Worm (Caenorhabditis elegans): ENCODE data around the gene ent-5.

ent-5 gene

DNA sequence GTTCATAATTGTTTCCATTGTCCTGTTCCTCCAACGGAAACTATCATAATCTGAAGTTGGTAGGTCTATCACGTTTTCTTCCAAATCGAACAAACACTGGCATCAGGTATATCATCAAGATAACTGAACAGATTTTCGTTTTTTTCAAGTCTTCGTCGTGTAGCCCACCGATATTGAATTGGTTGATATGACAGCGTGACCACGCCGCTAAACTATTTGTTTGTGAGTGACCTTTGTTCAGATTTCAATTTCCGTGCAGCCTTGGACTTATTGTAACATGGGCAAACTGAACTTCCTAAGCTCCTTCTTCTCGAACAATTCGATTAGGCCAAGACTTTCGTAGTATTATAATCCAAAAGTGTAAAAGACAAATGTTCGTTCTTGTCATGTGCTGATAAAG, 36.6 kb upstream of the ent-5 start:
- TF ChIP-seq madf-2 (tag; optimal IDR thresholded peaks at IDR 0.05) (no peak), npax-4 (tag; optimal IDR thresholded peaks at IDR 0.05) (no peak), ceh-19 (GFP tag; optimal IDR thresholded peaks at IDR 0.05) (no peak), pag-3 (tag; optimal IDR thresholded peaks at IDR 0.05; ENCODE audit: borderline replicate concordance) (no peak), che-1 (tag; optimal IDR thresholded peaks at IDR 0.05) (no peak), C38D4.7 (GFP tag; optimal IDR thresholded peaks at IDR 0.05) (no peak), ceh-2 (tag; optimal IDR thresholded peaks at IDR 0.05) (no peak), ceh-24 (tag; optimal IDR thresholded peaks at IDR 0.05) (no peak), unc-42 (tag; optimal IDR thresholded peaks at IDR 0.05) (no peak), ceh-31 (tag; optimal IDR thresholded peaks at IDR 0.05) (no peak), nfya-1 (tag; optimal IDR thresholded peaks at IDR 0.05) (no peak), sox-2 (GFP tag; IDR thresholded peaks at IDR 0.05) (no peak)

DNA sequence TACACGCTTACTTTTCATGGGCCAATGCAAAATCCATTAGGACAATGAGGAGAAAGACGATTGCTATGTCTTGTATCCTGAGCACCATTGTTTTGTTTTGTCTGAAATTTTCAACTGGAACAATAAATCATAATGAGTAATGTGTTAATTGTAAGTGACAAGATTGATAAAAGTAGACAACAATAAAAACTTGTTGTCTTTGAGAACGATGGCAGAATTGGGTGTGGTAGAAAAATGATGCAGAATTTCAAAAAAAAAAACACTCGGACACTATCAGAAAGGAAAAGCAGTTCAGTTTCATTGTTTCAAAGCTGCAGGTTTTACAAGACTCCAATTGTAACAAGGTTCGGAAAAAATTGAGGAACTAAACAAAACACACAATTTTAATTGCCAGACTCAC, 33.6 kb upstream of the ent-5 start, which contains the start of gene K02G10.15:
Gene K02G10.15 (minus strand): TSS at position 101 of the 400 bp plus-strand sequence.
- TF ChIP-seq tbx-7 (tag; optimal IDR thresholded peaks at IDR 0.05), result no peak
- TF ChIP-seq elt-2 (tag; optimal IDR thresholded peaks at IDR 0.05), result no peak
- TF ChIP-seq ceh-30 (tag; optimal IDR thresholded peaks at IDR 0.05), result no peak
- TF ChIP-seq K02D7.2 (tag; optimal IDR thresholded peaks at IDR 0.05), result no peak
- no peak for TF ChIP-seq syd-9 (tag; optimal IDR thresholded peaks at IDR 0.05)
- no peak for TF ChIP-seq ceh-6 (GFP tag; optimal IDR thresholded peaks at IDR 0.05)
- no peak for TF ChIP-seq sox-2 (GFP tag; IDR thresholded peaks at IDR 0.05)

DNA sequence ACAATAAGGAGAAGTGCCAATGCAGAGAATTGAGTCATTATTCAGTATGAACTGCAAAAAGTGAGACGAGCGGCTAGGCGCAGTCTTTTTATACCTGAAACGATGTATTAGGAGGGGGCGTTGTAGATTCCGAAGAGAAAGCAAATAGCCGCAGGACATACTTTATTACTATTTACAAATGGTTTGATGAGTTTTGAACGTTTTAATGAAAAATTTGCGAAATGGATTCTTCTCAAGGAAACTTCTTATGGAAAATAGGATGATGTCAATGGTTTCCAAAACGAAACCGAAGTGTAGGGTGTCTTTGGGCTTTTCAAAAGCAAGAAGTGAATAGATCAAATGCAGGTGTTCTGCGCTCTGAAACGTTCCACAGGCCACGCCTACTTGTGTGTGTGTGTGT, 29.0 kb upstream of the ent-5 start, which contains the start of gene flp-11:
Gene flp-11 (minus strand): TSS at position 101 of the 400 bp plus-strand sequence.
- TF ChIP-seq ceh-19 (GFP tag; optimal IDR thresholded peaks at IDR 0.05) (no peak), sox-4 (tag; optimal IDR thresholded peaks at IDR 0.05) (no peak), madf-2 (tag; optimal IDR thresholded peaks at IDR 0.05) (no peak), npax-4 (tag; optimal IDR thresholded peaks at IDR 0.05) (no peak), hlh-6 (tag; optimal IDR thresholded peaks at IDR 0.05) (no peak), rnt-1 (tag; optimal IDR thresholded peaks at IDR 0.05) (no peak), unc-55 (GFP tag; optimal IDR thresholded peaks at IDR 0.05) (no peak), pax-1 (tag; optimal IDR thresholded peaks at IDR 0.05) (no peak), Y22D7AL.16 (tag; optimal IDR thresholded peaks at IDR 0.05) (no peak), fkh-6 (tag; optimal IDR thresholded peaks at IDR 0.05) (no peak), unc-3 (GFP tag; conservative IDR thresholded peaks at IDR 0.05) (no peak), unc-3 (tag; optimal IDR thresholded peaks at IDR 0.05) (no peak), pha-4 (tag; optimal IDR thresholded peaks at IDR 0.05) (no peak), ahr-1 (tag; optimal IDR thresholded peaks at IDR 0.05) (no peak)

DNA sequence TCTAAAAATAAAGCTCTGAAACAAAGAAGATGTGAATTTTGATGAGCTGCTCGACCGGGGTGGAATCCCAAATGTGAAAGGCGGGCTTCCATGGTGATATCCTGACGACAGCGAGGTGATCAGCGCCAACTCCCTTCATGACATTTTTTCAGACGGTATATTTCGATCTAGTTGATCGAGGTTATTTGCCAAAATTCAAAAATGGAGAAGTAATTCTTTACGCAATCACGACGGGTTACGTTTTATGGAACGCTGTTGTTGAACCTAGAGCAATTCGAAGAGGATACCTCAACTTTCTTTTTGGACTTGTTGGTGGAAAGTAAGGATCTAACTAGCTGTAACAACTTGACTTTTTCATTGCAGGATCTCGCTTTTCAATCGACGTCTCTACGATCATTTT, 27.7 kb upstream of the ent-5 start:
- no peak for TF ChIP-seq lim-6 (tag; optimal IDR thresholded peaks at IDR 0.05)
- TF ChIP-seq ahr-1 (tag; optimal IDR thresholded peaks at IDR 0.05), result no peak

DNA sequence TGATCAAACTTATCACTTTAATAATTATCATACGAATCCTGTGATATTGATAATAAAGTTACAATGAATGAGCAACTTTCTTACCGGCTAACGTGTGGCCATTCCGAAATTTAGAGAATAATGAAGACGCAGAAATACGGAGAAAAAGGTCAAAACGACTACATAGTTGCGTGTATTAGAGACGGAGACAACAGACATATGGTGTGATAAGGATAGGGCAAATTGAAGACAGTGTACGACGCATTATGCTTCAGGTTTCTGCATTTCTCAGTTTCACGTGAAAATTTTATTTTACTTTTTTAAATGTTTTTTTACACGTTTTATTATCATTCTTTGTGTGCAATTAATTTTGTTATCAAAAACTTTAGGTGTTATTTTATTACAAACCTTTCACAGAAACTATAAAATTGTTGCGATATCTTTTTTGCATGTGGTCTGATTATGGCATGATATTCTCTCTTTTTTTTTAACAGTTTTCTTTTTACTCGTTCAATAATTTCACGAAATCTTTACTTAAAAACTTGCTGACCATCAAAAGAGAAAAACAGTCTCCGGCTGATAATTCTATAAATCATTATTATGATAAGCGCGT, 24.3 kb upstream of the ent-5 start, which contains the start of gene tmem-135:
Gene tmem-135 (plus strand): TSS at position 542 of the 592 bp plus-strand sequence.
- TF ChIP-seq hlh-6 (tag; optimal IDR thresholded peaks at IDR 0.05) (no peak), elt-2 (tag; optimal IDR thresholded peaks at IDR 0.05) (peak; percentile 44)

DNA sequence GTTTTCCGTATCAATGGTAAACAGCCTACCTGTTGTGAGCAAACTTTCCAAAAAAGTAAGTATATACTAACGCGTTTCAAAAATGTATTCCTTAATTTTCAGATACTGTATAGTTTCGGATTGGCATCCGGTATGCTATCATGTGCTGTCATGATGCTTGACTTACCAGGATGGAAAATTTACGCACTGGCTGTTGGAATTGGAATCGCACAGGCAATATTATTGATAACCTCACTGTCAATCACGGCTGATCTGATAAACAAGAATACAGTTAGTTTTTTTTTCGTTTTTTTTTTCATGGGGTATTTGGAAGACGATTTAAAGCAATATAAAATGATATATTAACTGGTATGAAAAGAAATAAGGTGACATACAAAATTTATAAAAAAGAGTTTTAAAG, 22.8 kb upstream of the ent-5 start:
- TF ChIP-seq sox-2 (GFP tag; IDR thresholded peaks at IDR 0.05) (no peak), nhr-232 (tag; optimal IDR thresholded peaks at IDR 0.05) (no peak), fkh-10 (GFP tag; optimal IDR thresholded peaks at IDR 0.05) (no peak), ceh-48 (tag; optimal IDR thresholded peaks at IDR 0.05) (no peak), C38D4.7 (GFP tag; optimal IDR thresholded peaks at IDR 0.05) (no peak), fkh-6 (tag; optimal IDR thresholded peaks at IDR 0.05) (no peak), ceh-14 (tag; optimal IDR thresholded peaks at IDR 0.05) (no peak), ceh-34 (tag; optimal IDR thresholded peaks at IDR 0.05) (no peak)
